Fruit fly (Drosophila melanogaster) whole organism, prepupa: ENCODE data around the gene Atg18a.

Experiments used
- Blimp-1 ChIP-seq: fragments of 200-800 bp; sonication (Bioruptor generic); optimal IDR thresholded peaks from 3 replicates; lab custom pipeline; 2017; ENCODE audit warnings: missing biosample characterization, missing genetic modification characterization, mild to moderate bottlenecking, moderate library complexity, missing genetic modification reagents
- CG11762 ChIP-seq: fragments of 200-800 bp; sonication (Bioruptor generic); optimal IDR thresholded peaks from 3 replicates; lab custom pipeline; 2016; ENCODE audit warnings: missing biosample characterization, missing genetic modification characterization; ENCODE audit not compliant: insufficient read depth
- CG11902 ChIP-seq: fragments of 200-800 bp; sonication (Bioruptor generic); optimal IDR thresholded peaks from 3 replicates; lab custom pipeline; 2016; ENCODE audit warnings: missing biosample characterization, missing genetic modification characterization
- CG15336 ChIP-seq: fragments of 200-800 bp; sonication (Bioruptor generic); IDR thresholded peaks from 2 replicates; pipeline ENCODE4 v1.3.6; 2022; ENCODE audit warnings: missing biosample characterization, missing genetic modification characterization
- CG6792 ChIP-seq: fragments of 200-800 bp; sonication (Bioruptor generic); optimal IDR thresholded peaks from 3 replicates; lab custom pipeline; 2016; ENCODE audit warnings: missing biosample characterization, missing genetic modification characterization
- CG9139 ChIP-seq: fragments of 200-800 bp; sonication (Bioruptor generic); optimal IDR thresholded peaks from 3 replicates; lab custom pipeline; 2017; ENCODE audit warnings: missing biosample characterization, mild to moderate bottlenecking, missing genetic modification characterization
- Eip75B ChIP-seq: fragments of 200-800 bp; sonication (Bioruptor generic); optimal IDR thresholded peaks from 3 replicates; lab custom pipeline; 2016; ENCODE audit warnings: missing biosample characterization, missing genetic modification characterization
- Eip93F ChIP-seq: fragments of 200-800 bp; sonication (Bioruptor generic); optimal IDR thresholded peaks from 2 replicates; lab custom pipeline; 2016; ENCODE audit warnings: missing biosample characterization, mild to moderate bottlenecking, missing genetic modification characterization
- Ets21C ChIP-seq: fragments of 200-800 bp; sonication (Bioruptor generic); optimal IDR thresholded peaks from 3 replicates; lab custom pipeline; 2016; ENCODE audit warnings: missing biosample characterization, missing genetic modification characterization
- dac ChIP-seq: fragments of 200-800 bp; sonication (Bioruptor generic); optimal IDR thresholded peaks from 2 replicates; lab custom pipeline; 2017; ENCODE audit warnings: missing biosample characterization, mild to moderate bottlenecking, missing genetic modification characterization
- eg ChIP-seq: fragments of 200-800 bp; sonication (Bioruptor generic); IDR thresholded peaks from 3 replicates; pipeline ENCODE4 v1.3.6; 2022; ENCODE audit warnings: missing biosample characterization, missing genetic modification characterization
- fkh ChIP-seq: fragments of 200-800 bp; sonication (Bioruptor generic); optimal IDR thresholded peaks from 3 replicates; lab custom pipeline; 2017; ENCODE audit warnings: missing biosample characterization, mild to moderate bottlenecking, missing genetic modification characterization, moderate library complexity
- pdm3 ChIP-seq: fragments of 200-800 bp; sonication (Bioruptor generic); optimal IDR thresholded peaks from 3 replicates; lab custom pipeline; 2016; ENCODE audit warnings: missing biosample characterization, missing genetic modification characterization
- vri ChIP-seq: fragments of 200-800 bp; sonication (Bioruptor generic); optimal IDR thresholded peaks from 3 replicates; lab custom pipeline; 2016; ENCODE audit warnings: missing biosample characterization, mild to moderate bottlenecking, missing genetic modification characterization

dm6 chr3L:8156199-8156598, 30.5 kb upstream of the Atg18a start:
- no peak for TF ChIP-seq CG11902 (GFP tag; lab: Kevin White, UChicago)
- peak; percentile 31 for TF ChIP-seq pdm3 (GFP tag; lab: Kevin White, UChicago)
- no peak for TF ChIP-seq fkh (GFP tag; lab: Kevin White, UChicago)
- no peak for TF ChIP-seq CG9139 (GFP tag; lab: Kevin White, UChicago)
- no peak for TF ChIP-seq Eip75B (GFP tag; lab: Kevin White, UChicago)
- TF ChIP-seq Blimp-1, result no peak
- TF ChIP-seq CG11762 (GFP tag; lab: Kevin White, UChicago), result no peak
- TF ChIP-seq Ets21C (GFP tag; lab: Kevin White, UChicago), result no peak
- peak; percentile 41; the same call in 1 of the 2 replicates for TF ChIP-seq CG15336 (GFP tag; lab: Robert Waterston, UW)
- TF ChIP-seq CG6792, result no peak
- no peak for TF ChIP-seq Eip93F
- TF ChIP-seq dac (GFP tag; lab: Kevin White, UChicago), result no peak
- no peak for TF ChIP-seq vri (GFP tag; lab: Kevin White, UChicago)
- peak; percentile 44; the same call in 1 of the 3 replicates for TF ChIP-seq eg (GFP tag; lab: Robert Waterston, UW)
